Worm (Caenorhabditis elegans): ENCODE results near the gene C23G10.2.

The C23G10.2 gene

ce11 chrIII:6258262-6258661, 50.4 kb downstream of the C23G10.2 start, which contains the start of gene srg-1:
srg-1 (minus strand) TSS chrIII:6258362.
- TF ChIP-seq aly-2 (tag; optimal IDR thresholded peaks at IDR 0.05): no peak
